Worm (Caenorhabditis elegans) whole organism, L1 larva: ENCODE data around the gene W06E11.1.
A peak's percentile ranks its signal among the peaks of the same experiment; 100 is the strongest.

ENCODE experiments used
- aha-1 ChIP-seq: fragments of 150-350 bp; optimal IDR thresholded peaks from 2 replicates; lab custom pipeline; 2014; ENCODE audit warnings: missing biosample characterization, missing genetic modification characterization
- aly-2 ChIP-seq: fragments of 150-350 bp; optimal IDR thresholded peaks from 2 replicates; lab custom pipeline; 2014; ENCODE audit warnings: missing biosample characterization, missing genetic modification characterization
- ceh-63 ChIP-seq: fragments of 200-800 bp; sonication (Bioruptor generic); optimal IDR thresholded peaks from 2 replicates; lab custom pipeline; 2018; ENCODE audit warnings: mild to moderate bottlenecking, missing genetic modification characterization, missing compliant biosample characterization
- ceh-8 ChIP-seq: fragments of 200-800 bp; sonication (Bioruptor generic); optimal IDR thresholded peaks from 2 replicates; lab custom pipeline; 2018; ENCODE audit warnings: mild to moderate bottlenecking, missing genetic modification characterization, moderate library complexity, missing compliant biosample characterization
- ceh-88 ChIP-seq: fragments of 200-800 bp; sonication (Bioruptor generic); IDR thresholded peaks from 2 replicates; pipeline ENCODE4 v1.3.6; 2022; ENCODE audit warnings: missing genetic modification characterization, missing compliant biosample characterization
- dpl-1 ChIP-seq, 3 experiments: fragments of 150-350 bp in 2 of 3; sonication (generic microtip) in 1 of 3; optimal IDR thresholded peaks; 2 replicates each; lab custom pipeline; 2014 to 2017; ENCODE audit warnings: missing biosample characterization in 3 of 3, missing genetic modification characterization in 3 of 3, missing genetic modification reagents in 3 of 3
- efl-1 ChIP-seq, 4 experiments: fragments of 150-350 bp; optimal IDR thresholded peaks in 3 of 4; peaks in 1 of 4; 1 replicate in 1 of 4; 2 replicates in 3 of 4; lab custom pipeline; 2014; ENCODE audit warnings: missing biosample characterization in 2 of 4, missing genetic modification characterization in 2 of 4, missing genetic modification reagents in 2 of 4
- egl-13 ChIP-seq: sonication (generic microtip); optimal IDR thresholded peaks from 2 replicates; lab custom pipeline; 2016; ENCODE audit warnings: missing genotype, missing genetic modification reagents, missing genetic modification characterization, missing compliant biosample characterization
- elt-2 ChIP-seq: sonication (generic microtip); optimal IDR thresholded peaks from 2 replicates; lab custom pipeline; 2016; ENCODE audit warnings: missing genetic modification characterization, mild to moderate bottlenecking, inconsistent platforms, missing compliant biosample characterization, missing genetic modification reagents
- fkh-4 ChIP-seq: sonication (generic microtip); optimal IDR thresholded peaks from 2 replicates; lab custom pipeline; 2016; ENCODE audit warnings: missing compliant biosample characterization, missing genetic modification characterization, borderline replicate concordance
- fos-1 ChIP-seq: fragments of 150-350 bp; optimal IDR thresholded peaks from 2 replicates; lab custom pipeline; 2014; ENCODE audit warnings: missing biosample characterization, missing genetic modification characterization
- grh-1 ChIP-seq: fragments of 200-800 bp; sonication (Bioruptor generic); IDR thresholded peaks from 2 replicates; pipeline ENCODE4 v1.3.6; 2022; ENCODE audit warnings: missing genetic modification reagents, missing genetic modification characterization, missing compliant biosample characterization
- hlh-17 ChIP-seq: fragments of 200-800 bp; sonication (Bioruptor generic); optimal IDR thresholded peaks from 2 replicates; lab custom pipeline; 2018; ENCODE audit warnings: missing genetic modification characterization, mild to moderate bottlenecking, missing compliant biosample characterization, moderate library complexity, borderline replicate concordance
- irx-1 ChIP-seq: sonication (generic microtip); optimal IDR thresholded peaks from 2 replicates; lab custom pipeline; 2016; ENCODE audit warnings: missing genetic modification characterization, missing compliant biosample characterization
- isw-1 ChIP-seq: fragments of 200-800 bp; sonication (Bioruptor generic); IDR thresholded peaks from 2 replicates; pipeline ENCODE4 v1.3.6; 2022; ENCODE audit warnings: missing genetic modification characterization, missing compliant biosample characterization
- lin-13 ChIP-seq: fragments of 150-350 bp; optimal IDR thresholded peaks from 2 replicates; lab custom pipeline; 2014; ENCODE audit warnings: missing biosample characterization, missing genetic modification reagents, missing genetic modification characterization
- lin-14 ChIP-seq: fragments of 200-800 bp; sonication (Bioruptor generic); optimal IDR thresholded peaks from 2 replicates; lab custom pipeline; 2018; ENCODE audit warnings: mild to moderate bottlenecking, missing genetic modification characterization, moderate library complexity, missing compliant biosample characterization
- lin-15B ChIP-seq: fragments of 150-350 bp; sonication (generic microtip); optimal IDR thresholded peaks from 3 replicates; lab custom pipeline; 2014; ENCODE audit warnings: missing biosample characterization, missing genetic modification characterization
- lin-35 ChIP-seq, 2 experiments: fragments of 150-350 bp; optimal IDR thresholded peaks; 2 replicates each; lab custom pipeline; 2014; ENCODE audit warnings: missing biosample characterization in 2 of 2, missing genetic modification characterization in 2 of 2, missing genetic modification reagents in 2 of 2
- lin-39 ChIP-seq: fragments of 150-350 bp; optimal IDR thresholded peaks from 2 replicates; lab custom pipeline; 2014; ENCODE audit warnings: missing biosample characterization, missing genetic modification reagents, missing genetic modification characterization
- lir-3 ChIP-seq: sonication (generic microtip); optimal IDR thresholded peaks from 2 replicates; lab custom pipeline; 2016; ENCODE audit warnings: mild to moderate bottlenecking, missing genetic modification characterization, moderate library complexity, missing compliant biosample characterization; ENCODE audit not compliant: poor library complexity
- lsy-2 ChIP-seq, 2 experiments: fragments of 150-350 bp; optimal IDR thresholded peaks; 2 replicates each; lab custom pipeline; 2014; ENCODE audit warnings: missing biosample characterization in 2 of 2, missing genetic modification characterization in 2 of 2
- mab-9 ChIP-seq: fragments of 200-800 bp; sonication (Bioruptor generic); IDR thresholded peaks from 2 replicates; pipeline ENCODE4 v1.3.6; 2022; ENCODE audit warnings: missing genetic modification reagents, missing genetic modification characterization, missing compliant biosample characterization
- mdl-1 ChIP-seq, 2 experiments: fragments of 150-350 bp; optimal IDR thresholded peaks; 2 replicates each; lab custom pipeline; 2014 to 2017; ENCODE audit warnings: missing biosample characterization in 2 of 2, missing genetic modification characterization in 2 of 2, inconsistent platforms in 1 of 2
- mef-2 ChIP-seq: fragments of 150-350 bp; optimal IDR thresholded peaks from 2 replicates; lab custom pipeline; 2014; ENCODE audit warnings: missing biosample characterization, missing genetic modification characterization
- mep-1 ChIP-seq: fragments of 150-350 bp; optimal IDR thresholded peaks from 2 replicates; lab custom pipeline; 2014; ENCODE audit warnings: missing biosample characterization, missing genetic modification characterization
- nhr-19 ChIP-seq: fragments of 200-800 bp; sonication (Bioruptor generic); conservative IDR thresholded peaks from 2 replicates; pipeline ENCODE4 v1.3.6; 2022; ENCODE audit warnings: missing genetic modification characterization, missing compliant biosample characterization
- nhr-28 ChIP-seq: fragments of 150-350 bp; optimal IDR thresholded peaks from 2 replicates; lab custom pipeline; 2014; ENCODE audit warnings: missing biosample characterization, missing genetic modification characterization
- nhr-47 ChIP-seq: sonication (generic microtip); optimal IDR thresholded peaks from 2 replicates; lab custom pipeline; 2016; ENCODE audit warnings: mild to moderate bottlenecking, missing genetic modification characterization, moderate library complexity, missing compliant biosample characterization
- nhr-71 ChIP-seq: sonication (generic microtip); optimal IDR thresholded peaks from 2 replicates; lab custom pipeline; 2016; ENCODE audit warnings: mild to moderate bottlenecking, missing genetic modification characterization, moderate library complexity, missing compliant biosample characterization
- nhr-90 ChIP-seq: sonication (generic microtip); optimal IDR thresholded peaks from 2 replicates; lab custom pipeline; 2016; ENCODE audit warnings: mild to moderate bottlenecking, missing genetic modification characterization, missing compliant biosample characterization; ENCODE audit not compliant: poor library complexity
- pag-3 ChIP-seq: sonication (generic microtip); optimal IDR thresholded peaks from 2 replicates; lab custom pipeline; 2017; ENCODE audit warnings: missing genetic modification characterization, mild to moderate bottlenecking, missing compliant biosample characterization, antibody characterized with exemption, borderline replicate concordance; ENCODE audit not compliant: insufficient read depth
- pax-3 ChIP-seq: fragments of 200-800 bp; sonication (Bioruptor generic); optimal IDR thresholded peaks from 2 replicates; lab custom pipeline; 2018; ENCODE audit warnings: mild to moderate bottlenecking, missing genetic modification characterization, moderate library complexity, missing compliant biosample characterization
- pqm-1 ChIP-seq: sonication (generic microtip); optimal IDR thresholded peaks from 3 replicates; lab custom pipeline; 2017; ENCODE audit warnings: missing biosample characterization, missing genetic modification characterization
- snpc-4 ChIP-seq: fragments of 150-350 bp; optimal IDR thresholded peaks from 2 replicates; lab custom pipeline; 2014; ENCODE audit warnings: missing biosample characterization, missing genetic modification characterization
- snu-23 ChIP-seq: sonication (generic microtip); optimal IDR thresholded peaks from 2 replicates; lab custom pipeline; 2016; ENCODE audit warnings: missing genetic modification characterization, missing compliant biosample characterization
- sptf-1 ChIP-seq: fragments of 150-350 bp; optimal IDR thresholded peaks from 2 replicates; lab custom pipeline; 2014; ENCODE audit warnings: missing biosample characterization, missing genetic modification characterization
- sup-37 ChIP-seq: fragments of 200-800 bp; sonication (Bioruptor generic); optimal IDR thresholded peaks from 2 replicates; lab custom pipeline; 2018; ENCODE audit warnings: mild to moderate bottlenecking, missing genetic modification characterization, missing compliant biosample characterization
- tbx-2 ChIP-seq: sonication (generic microtip); optimal IDR thresholded peaks from 2 replicates; lab custom pipeline; 2016; ENCODE audit warnings: missing genetic modification characterization, missing compliant biosample characterization
- tlp-1 ChIP-seq: fragments of 150-350 bp; optimal IDR thresholded peaks from 2 replicates; lab custom pipeline; 2014; ENCODE audit warnings: missing biosample characterization, missing genetic modification characterization
- unc-86 ChIP-seq: sonication (generic microtip); optimal IDR thresholded peaks from 2 replicates; lab custom pipeline; 2016; ENCODE audit warnings: missing genetic modification characterization, missing compliant biosample characterization
- xbp-1 ChIP-seq: sonication (generic microtip); optimal IDR thresholded peaks from 2 replicates; lab custom pipeline; 2016; ENCODE audit warnings: missing genetic modification characterization, missing compliant biosample characterization
- zag-1 ChIP-seq: fragments of 150-350 bp; optimal IDR thresholded peaks from 2 replicates; lab custom pipeline; 2014; ENCODE audit warnings: missing biosample characterization, missing genetic modification characterization
- ztf-4 ChIP-seq: fragments of 150-350 bp; optimal IDR thresholded peaks from 2 replicates; lab custom pipeline; 2014; ENCODE audit warnings: missing biosample characterization, missing genetic modification characterization

The W06E11.1 gene

ce11 chrIII:658357-658756, 16.5 kb downstream of the W06E11.1 start, which contains the start of gene C09F5.1 (continued):
- TF ChIP-seq lin-35 (GFP tag; optimal IDR thresholded peaks at IDR 0.05; lab: Kevin White, UChicago) (peak in 1 of 2 experiments; percentile 37), lir-3 (tag; lab: Kevin White, UChicago) (no peak), grh-1 (peak; percentile 81), nhr-19 (GFP tag; lab: Robert Waterston, UW) (no peak), sup-37 (GFP tag; lab: Kevin White, UChicago) (no peak), mef-2 (tag; lab: Kevin White, UChicago) (no peak), pax-3 (no peak), lin-13 (GFP tag; lab: Kevin White, UChicago) (no peak), lin-39 (no peak), zag-1 (tag; lab: Kevin White, UChicago) (no peak)
- TF ChIP-seq, all 84 proteins: peak for 14

- TF ChIP-seq snpc-4 (tag; lab: Kevin White, UChicago): no peak
- no peak for TF ChIP-seq tbx-2 (tag; lab: Kevin White, UChicago)
- no peak for TF ChIP-seq tlp-1 (tag; lab: Kevin White, UChicago)
- TF ChIP-seq sptf-1 (tag; lab: Kevin White, UChicago): no peak
Measured at ce11 chrIII:665173-665757, 23.4 kb downstream of the W06E11.1 start, which contains the start of gene C09F5.3. Gene C09F5.3, minus strand, starts transcription at chrIII:665266.

ce11 chrIII:668303-668893, 26.5 kb downstream of the W06E11.1 start, which contains the start of gene W02B3.3:
Gene W02B3.3, minus strand, starts transcription at chrIII:668433.
- TF ChIP-seq mdl-1 (tag; optimal IDR thresholded peaks at IDR 0.05; lab: Kevin White, UChicago) (peak in 1 of 2 experiments; percentile 34), xbp-1 (peak; percentile 55), pag-3 (tag; lab: Kevin White, UChicago) (peak; percentile 70), pqm-1 (tag; lab: Kevin White, UChicago) (no peak), lin-13 (GFP tag; lab: Kevin White, UChicago) (peak; percentile 8), isw-1 (GFP tag; lab: Robert Waterston, UW) (peak; percentile 66), egl-13 (tag; lab: Kevin White, UChicago) (peak; percentile 80), elt-2 (tag; lab: Kevin White, UChicago) (no peak), lin-14 (peak; percentile 96), tbx-2 (tag; lab: Kevin White, UChicago) (peak; percentile 40), aha-1 (no peak), dpl-1 (GFP tag; optimal IDR thresholded peaks at IDR 0.05; lab: Kevin White, UChicago) (peak in 1 of 3 experiments; percentile 29), nhr-28 (tag; lab: Kevin White, UChicago) (no peak), lin-15B (tag; lab: Kevin White, UChicago) (peak; percentile 8), ztf-4 (tag; lab: Kevin White, UChicago) (peak; percentile 58), mep-1 (tag; lab: Kevin White, UChicago) (peak; percentile 64), irx-1 (tag; lab: Kevin White, UChicago) (peak; percentile 47), fos-1 (peak; percentile 55), lin-35 (GFP tag; optimal IDR thresholded peaks at IDR 0.05; lab: Kevin White, UChicago) (peak in 1 of 2 experiments; percentile 27), pax-3 (no peak), nhr-71 (tag; lab: Kevin White, UChicago) (peak; percentile 79), mab-9 (GFP tag; lab: Robert Waterston, UW) (peak; percentile 40; the same call in 1 of the 2 replicates), nhr-90 (no peak), hlh-17 (no peak), efl-1 (optimal IDR thresholded peaks at IDR 0.05; lab: Kevin White, UChicago) (peak; percentile 42 to 47), efl-1 (GFP tag; optimal IDR thresholded peaks at IDR 0.05 in 1 of 2; lab: Kevin White, UChicago) (no peak), unc-86 (tag; lab: Kevin White, UChicago) (peak; percentile 86), aly-2 (tag; lab: Kevin White, UChicago) (no peak), lsy-2 (tag; optimal IDR thresholded peaks at IDR 0.05; lab: Kevin White, UChicago) (peak; percentile 42 to 70), lir-3 (tag; lab: Kevin White, UChicago) (peak; percentile 40), snpc-4 (tag; lab: Kevin White, UChicago) (peak; percentile 55), nhr-19 (GFP tag; lab: Robert Waterston, UW) (0 out of 2 replicates have a peak, but pooled peaks have one; percentile 9), fkh-4 (tag; lab: Kevin White, UChicago) (no peak), ceh-88 (GFP tag; lab: Robert Waterston, UW) (no peak), zag-1 (tag; lab: Kevin White, UChicago) (no peak), ceh-63 (peak; percentile 74), nhr-47 (peak; percentile 79), ceh-8 (GFP tag; lab: Kevin White, UChicago) (peak; percentile 48), snu-23 (GFP tag; lab: Kevin White, UChicago) (peak; percentile 79)
